Worm (Caenorhabditis elegans) whole organism, late embryonic: ENCODE measurements around the gene W04B5.5.

Source experiments
- C08G9.2 ChIP-seq: sonication (generic microtip); optimal IDR thresholded peaks from 2 replicates; lab custom pipeline; 2016; ENCODE audit warnings: mild to moderate bottlenecking, missing genetic modification characterization, moderate library complexity, missing compliant biosample characterization
- K09A11.1 ChIP-seq: sonication (generic microtip); optimal IDR thresholded peaks from 2 replicates; lab custom pipeline; 2017; ENCODE audit warnings: antibody characterized with exemption, mild to moderate bottlenecking, missing genetic modification characterization, missing compliant biosample characterization; ENCODE audit not compliant: insufficient read depth
- ama-1 ChIP-seq: fragments of 150-350 bp; optimal IDR thresholded peaks from 2 replicates; lab custom pipeline; 2014
- ceh-14 ChIP-seq: sonication (generic microtip); optimal IDR thresholded peaks from 2 replicates; lab custom pipeline; 2016; ENCODE audit warnings: missing genotype, missing genetic modification characterization, missing compliant biosample characterization
- ceh-19 ChIP-seq: fragments of 200-800 bp; sonication (Bioruptor generic); optimal IDR thresholded peaks from 2 replicates; lab custom pipeline; 2018; ENCODE audit warnings: mild to moderate bottlenecking, missing genetic modification characterization, missing compliant biosample characterization
- ceh-24 ChIP-seq: sonication (generic microtip); optimal IDR thresholded peaks from 2 replicates; lab custom pipeline; 2016; ENCODE audit warnings: mild to moderate bottlenecking, missing genetic modification characterization, missing compliant biosample characterization
- ceh-30 ChIP-seq: fragments of 150-350 bp; optimal IDR thresholded peaks from 2 replicates; lab custom pipeline; 2014; ENCODE audit warnings: missing biosample characterization, missing genetic modification characterization
- ceh-31 ChIP-seq: sonication (generic microtip); optimal IDR thresholded peaks from 2 replicates; lab custom pipeline; 2016; ENCODE audit warnings: missing genetic modification characterization, missing compliant biosample characterization
- ceh-48 ChIP-seq: sonication (generic microtip); optimal IDR thresholded peaks from 2 replicates; lab custom pipeline; 2016; ENCODE audit warnings: missing genetic modification characterization, inconsistent platforms, missing compliant biosample characterization
- ceh-9 ChIP-seq: sonication (generic microtip); optimal IDR thresholded peaks from 2 replicates; lab custom pipeline; 2016; ENCODE audit warnings: mild to moderate bottlenecking, missing genetic modification characterization, inconsistent platforms, missing compliant biosample characterization
- elt-4 ChIP-seq: sonication (generic microtip); optimal IDR thresholded peaks from 2 replicates; lab custom pipeline; 2016; ENCODE audit warnings: missing genetic modification characterization, missing compliant biosample characterization
- eyg-1 ChIP-seq: sonication (generic microtip); optimal IDR thresholded peaks from 2 replicates; lab custom pipeline; 2016; ENCODE audit warnings: missing genotype, missing genetic modification characterization, missing compliant biosample characterization
- fax-1 ChIP-seq: sonication (generic microtip); optimal IDR thresholded peaks from 2 replicates; lab custom pipeline; 2016; ENCODE audit warnings: missing genotype, missing genetic modification characterization, missing compliant biosample characterization
- fkh-10 ChIP-seq: fragments of 150-350 bp; optimal IDR thresholded peaks from 2 replicates; lab custom pipeline; 2014; ENCODE audit warnings: missing biosample characterization, missing genetic modification reagents, missing genetic modification characterization
- fkh-6 ChIP-seq: sonication (generic microtip); optimal IDR thresholded peaks from 2 replicates; lab custom pipeline; 2016; ENCODE audit warnings: missing genetic modification characterization, missing compliant biosample characterization
- hlh-13 ChIP-seq: fragments of 200-800 bp; sonication (Bioruptor generic); optimal IDR thresholded peaks from 2 replicates; lab custom pipeline; 2018; ENCODE audit warnings: mild to moderate bottlenecking, missing genetic modification characterization, missing compliant biosample characterization
- hlh-8 ChIP-seq: sonication (generic microtip); optimal IDR thresholded peaks from 2 replicates; lab custom pipeline; 2016; ENCODE audit warnings: missing genotype, missing genetic modification characterization, missing compliant biosample characterization
- madf-2 ChIP-seq: sonication (generic microtip); optimal IDR thresholded peaks from 2 replicates; lab custom pipeline; 2017; ENCODE audit warnings: missing genetic modification characterization, missing compliant biosample characterization
- nfya-1 ChIP-seq: sonication (generic microtip); optimal IDR thresholded peaks from 2 replicates; lab custom pipeline; 2017; ENCODE audit warnings: missing genetic modification characterization, mild to moderate bottlenecking, missing compliant biosample characterization, antibody characterized with exemption, moderate library complexity
- nhr-11 ChIP-seq: fragments of 150-350 bp; optimal IDR thresholded peaks from 2 replicates; lab custom pipeline; 2014; ENCODE audit warnings: missing biosample characterization, missing genetic modification characterization
- nhr-232 ChIP-seq: sonication (generic microtip); optimal IDR thresholded peaks from 2 replicates; lab custom pipeline; 2016; ENCODE audit warnings: missing genetic modification characterization, missing compliant biosample characterization
- npax-4 ChIP-seq: sonication (generic microtip); optimal IDR thresholded peaks from 2 replicates; lab custom pipeline; 2016; ENCODE audit warnings: missing genetic modification characterization, missing compliant biosample characterization
- pat-9 ChIP-seq: fragments of 200-800 bp; sonication (Bioruptor generic); optimal IDR thresholded peaks from 2 replicates; lab custom pipeline; 2018; ENCODE audit warnings: mild to moderate bottlenecking, missing genetic modification characterization, moderate library complexity, missing compliant biosample characterization
- pax-1 ChIP-seq: fragments of 150-350 bp; optimal IDR thresholded peaks from 2 replicates; lab custom pipeline; 2014; ENCODE audit warnings: missing biosample characterization, missing genetic modification characterization
- pha-2 ChIP-seq: sonication (generic microtip); optimal IDR thresholded peaks from 2 replicates; lab custom pipeline; 2017; ENCODE audit warnings: mild to moderate bottlenecking, missing genetic modification characterization, missing compliant biosample characterization
- pha-4 ChIP-seq: fragments of 150-350 bp; optimal IDR thresholded peaks from 2 replicates; lab custom pipeline; 2018; ENCODE audit warnings: missing biosample characterization, missing genetic modification reagents, missing genetic modification characterization
- rnt-1 ChIP-seq: sonication (generic microtip); optimal IDR thresholded peaks from 2 replicates; lab custom pipeline; 2016; ENCODE audit warnings: missing genetic modification characterization, missing compliant biosample characterization
- sox-4 ChIP-seq: sonication (generic microtip); optimal IDR thresholded peaks from 2 replicates; lab custom pipeline; 2017; ENCODE audit warnings: mild to moderate bottlenecking, missing genetic modification characterization, inconsistent platforms, missing compliant biosample characterization
- tbx-2 ChIP-seq: sonication (generic microtip); optimal IDR thresholded peaks from 2 replicates; lab custom pipeline; 2016; ENCODE audit warnings: missing genetic modification characterization, missing compliant biosample characterization
- tbx-7 ChIP-seq: sonication (generic microtip); optimal IDR thresholded peaks from 2 replicates; lab custom pipeline; 2016; ENCODE audit warnings: missing genotype, missing genetic modification characterization, missing compliant biosample characterization
- unc-3 ChIP-seq, 2 experiments: fragments of 200-800 bp in 1 of 2; sonication (Bioruptor generic) in 1 of 2; sonication (generic microtip) in 1 of 2; conservative IDR thresholded peaks in 1 of 2; optimal IDR thresholded peaks in 1 of 2; 2 replicates each; pipeline versions ENCODE4 v1.3.6 to Lab custom; 2016 to 2022; ENCODE audit warnings: missing compliant biosample characterization in 2 of 2, missing genetic modification characterization in 2 of 2, missing genetic modification reagents in 1 of 2
- unc-42 ChIP-seq: sonication (generic microtip); optimal IDR thresholded peaks from 2 replicates; lab custom pipeline; 2016; ENCODE audit warnings: missing genotype, missing genetic modification characterization, missing compliant biosample characterization
- zip-5 ChIP-seq: sonication (generic microtip); optimal IDR thresholded peaks from 2 replicates; lab custom pipeline; 2016; ENCODE audit warnings: missing genetic modification characterization, missing compliant biosample characterization

Gene W04B5.5

DNA sequence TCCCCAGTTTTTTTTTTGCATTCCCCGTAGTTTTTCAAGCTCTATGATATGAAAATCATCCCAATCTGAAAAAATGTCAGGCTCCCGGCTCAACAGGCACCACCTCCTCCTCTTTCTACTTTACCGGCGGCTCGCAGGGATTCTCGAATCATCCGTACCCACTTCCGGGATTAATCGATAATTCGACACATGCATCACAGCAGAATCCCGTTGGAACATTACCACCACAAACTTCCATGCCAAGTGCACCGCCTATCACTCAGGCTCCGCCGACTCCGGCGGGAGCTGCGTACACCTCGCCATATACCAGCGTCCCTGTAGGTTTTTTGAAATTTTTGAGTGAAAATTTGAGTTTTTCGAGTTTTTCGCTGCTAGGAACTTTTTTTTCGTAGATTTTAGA lies 3.2 kb upstream of the W04B5.5 start:
- TF ChIP-seq nhr-11 (tag; lab: Kevin White, UChicago) (no peak), zip-5 (no peak), madf-2 (no peak), pha-4 (tag; lab: Kevin White, UChicago) (no peak), fkh-10 (GFP tag; lab: Kevin White, UChicago) (no peak), ceh-31 (tag; lab: Kevin White, UChicago) (no peak)

ce11 chrIII:2419504-2419903 lies 1.5 kb upstream of the W04B5.5 start:
- TF ChIP-seq fkh-6 (no peak), ceh-48 (tag; lab: Kevin White, UChicago) (peak; percentile 59)

ce11 chrIII:2418981-2419380 lies 972 bp upstream of the W04B5.5 start:
- no peak for TF ChIP-seq K09A11.1 (tag; lab: Kevin White, UChicago)
- no peak for TF ChIP-seq ceh-9
- TF ChIP-seq eyg-1: no peak

ce11 chrIII:2410925-2411450 lies 7.0 kb downstream of the W04B5.5 start, which contains the start of gene mrpl-30:
TSS of gene mrpl-30 (minus strand) at chrIII:2410975.
- TF ChIP-seq fax-1: no peak
- TF ChIP-seq hlh-8: no peak
- no peak for TF ChIP-seq ceh-19
- TF ChIP-seq ceh-24 (tag; lab: Kevin White, UChicago): no peak
- TF ChIP-seq ceh-14: no peak
- TF ChIP-seq tbx-2 (tag; lab: Kevin White, UChicago): no peak
- no peak for TF ChIP-seq nhr-232 (tag; lab: Kevin White, UChicago)
- no peak for TF ChIP-seq pax-1 (tag; lab: Kevin White, UChicago)
- no peak for TF ChIP-seq ama-1
- no peak for TF ChIP-seq pha-4 (tag; lab: Kevin White, UChicago)
- TF ChIP-seq npax-4 (tag; lab: Kevin White, UChicago): no peak
- no peak for TF ChIP-seq pat-9 (tag; lab: Kevin White, UChicago)
- TF ChIP-seq C08G9.2 (tag; lab: Kevin White, UChicago): no peak
- TF ChIP-seq sox-4 (tag; lab: Kevin White, UChicago): no peak
- no peak for TF ChIP-seq unc-3 (GFP tag; conservative IDR thresholded peaks at IDR 0.05; lab: Robert Waterston, UW)
- no peak for TF ChIP-seq unc-3 (tag; optimal IDR thresholded peaks at IDR 0.05; lab: Kevin White, UChicago)
- TF ChIP-seq ceh-30 (tag; lab: Kevin White, UChicago): no peak

- peak; percentile 13 for TF ChIP-seq unc-42 (tag; lab: Kevin White, UChicago)
- no peak for TF ChIP-seq elt-4
- TF ChIP-seq nhr-11 (tag; lab: Kevin White, UChicago): no peak
- TF ChIP-seq pha-2 (tag; lab: Kevin White, UChicago): no peak
- no peak for TF ChIP-seq rnt-1 (tag; lab: Kevin White, UChicago)
- no peak for TF ChIP-seq hlh-13 (GFP tag; lab: Kevin White, UChicago)
- peak; percentile 20 for TF ChIP-seq nfya-1 (tag; lab: Kevin White, UChicago)
- TF ChIP-seq ceh-48 (tag; lab: Kevin White, UChicago): peak; percentile 62
- TF ChIP-seq sox-4 (tag; lab: Kevin White, UChicago): no peak
- no peak for TF ChIP-seq tbx-7 (tag; lab: Kevin White, UChicago)
- TF ChIP-seq eyg-1: no peak
These were observed 16.6 kb downstream of the W04B5.5 start, which contains the start of the genes cic-1 and strm-1 for ce11 chrIII:2401126-2402123. TSS of gene cic-1 (minus strand) at chrIII:2401221. TSS of gene strm-1 (plus strand) at chrIII:2402070.
